Fruit fly (Drosophila melanogaster): ENCODE measurements around the gene PyK.

Gene PyK

dm6 chr3R:22328665-22329350, 38.5 kb upstream of the PyK start, which contains the start of gene CG7080 (continued):
- no peak for TF ChIP-seq CG6813 (GFP tag; optimal IDR thresholded peaks at IDR 0.05)
- TF ChIP-seq Hmr (GFP tag; optimal IDR thresholded peaks at IDR 0.05), result no peak
- TF ChIP-seq CG30403 (GFP tag; optimal IDR thresholded peaks at IDR 0.05), result peak; percentile 29
- no peak for TF ChIP-seq seq (GFP tag; IDR thresholded peaks at IDR 0.05)
- no peak for TF ChIP-seq gcm2 (GFP tag; optimal IDR thresholded peaks at IDR 0.05)
- no peak for TF ChIP-seq CG18764 (GFP tag; optimal IDR thresholded peaks at IDR 0.05)
- TF ChIP-seq CG2889 (GFP tag; IDR thresholded peaks at IDR 0.05), result no peak
- TF ChIP-seq chn (GFP tag; optimal IDR thresholded peaks at IDR 0.05), result no peak
- TF ChIP-seq stc (GFP tag; IDR thresholded peaks at IDR 0.05), result peak; percentile 62
- no peak for TF ChIP-seq Xrp1 (GFP tag; IDR thresholded peaks at IDR 0.05)
- TF ChIP-seq CG10267 (tag; optimal IDR thresholded peaks at IDR 0.05), result no peak
- TF ChIP-seq CG8924 (tag; optimal IDR thresholded peaks at IDR 0.05), result no peak
- 0 out of 2 replicates have a peak, but pooled peaks have one; percentile 32 for TF ChIP-seq Ptx1 (GFP tag; IDR thresholded peaks at IDR 0.05)
- TF ChIP-seq CG11085 (GFP tag; IDR thresholded peaks at IDR 0.05), result no peak
- TF ChIP-seq Optix (GFP tag; IDR thresholded peaks at IDR 0.05), result no peak
- TF ChIP-seq CG4282 (GFP tag; optimal IDR thresholded peaks at IDR 0.05), result no peak
- TF ChIP-seq Fer2 (tag; optimal IDR thresholded peaks at IDR 0.05), result no peak
- TF ChIP-seq CG11398 (GFP tag; optimal IDR thresholded peaks at IDR 0.05), result no peak
- no peak for TF ChIP-seq Doc2 (GFP tag; IDR thresholded peaks at IDR 0.05)
- TF ChIP-seq CG9215 (GFP tag; IDR thresholded peaks at IDR 0.05), result no peak
- no peak for TF ChIP-seq CG8359 (GFP tag; optimal IDR thresholded peaks at IDR 0.05; ENCODE audit: borderline replicate concordance)
- no peak for TF ChIP-seq CG5180 (GFP tag; optimal IDR thresholded peaks at IDR 0.05)
- no peak for TF ChIP-seq fd3F (GFP tag; optimal IDR thresholded peaks at IDR 0.05)
- TF ChIP-seq GATAe (GFP tag; conservative IDR thresholded peaks at IDR 0.05), result no peak
- TF ChIP-seq yki (optimal IDR thresholded peaks at IDR 0.05), result no peak
- TF ChIP-seq ken (GFP tag; IDR thresholded peaks at IDR 0.05), result no peak
- peak; percentile 7 for TF ChIP-seq nmo (GFP tag; optimal IDR thresholded peaks at IDR 0.05)
- TF ChIP-seq gro (GFP tag; optimal IDR thresholded peaks at IDR 0.05), result no peak
- peak; percentile 38 for TF ChIP-seq ATbp (GFP tag; optimal IDR thresholded peaks at IDR 0.05)
- TF ChIP-seq ash1 (GFP tag; optimal IDR thresholded peaks at IDR 0.05), result no peak
- TF ChIP-seq psq (GFP tag; optimal IDR thresholded peaks at IDR 0.05), result no peak
- no peak for TF ChIP-seq abd-A (tag; optimal IDR thresholded peaks at IDR 0.05)
- TF ChIP-seq CG7372 (GFP tag; IDR thresholded peaks at IDR 0.05), result no peak
- TF ChIP-seq CG2120 (GFP tag; optimal IDR thresholded peaks at IDR 0.05), result no peak
- no peak for TF ChIP-seq sens (GFP tag)
- no peak for TF ChIP-seq CG34376 (GFP tag; optimal IDR thresholded peaks at IDR 0.05)
- 0 out of 2 replicates have a peak, but pooled peaks have one; percentile 41 for TF ChIP-seq CG32772 (GFP tag; IDR thresholded peaks at IDR 0.05)
- no peak for TF ChIP-seq mam (GFP tag; optimal IDR thresholded peaks at IDR 0.05)
- TF ChIP-seq Six4 (GFP tag; optimal IDR thresholded peaks at IDR 0.05), result no peak
- 0 out of 2 replicates have a peak, but pooled peaks have one; percentile 25 for TF ChIP-seq sisA (GFP tag; IDR thresholded peaks at IDR 0.05)
- no peak for TF ChIP-seq cas (GFP tag; IDR thresholded peaks at IDR 0.05)
- no peak for TF ChIP-seq sna (GFP tag; IDR thresholded peaks at IDR 0.05; ENCODE audit: partially characterized antibody)
- TF ChIP-seq CG17802 (tag; optimal IDR thresholded peaks at IDR 0.05), result no peak
- TF ChIP-seq unpg (GFP tag; optimal IDR thresholded peaks at IDR 0.05), result peak; percentile 41
- TF ChIP-seq sd (tag; optimal IDR thresholded peaks at IDR 0.05), result no peak
- TF ChIP-seq CG12391 (tag; optimal IDR thresholded peaks at IDR 0.05), result no peak
- TF ChIP-seq CG4854 (GFP tag; optimal IDR thresholded peaks at IDR 0.05), result no peak
- TF ChIP-seq CG6689 (GFP tag; IDR thresholded peaks at IDR 0.05), result 0 out of 2 replicates have a peak, but pooled peaks have one; percentile 25
- no peak for TF ChIP-seq eyg (GFP tag; optimal IDR thresholded peaks at IDR 0.05)
- TF ChIP-seq Ada2b (GFP tag; IDR thresholded peaks at IDR 0.05), result peak; percentile 27; the same call in 1 of the 2 replicates
- no peak for TF ChIP-seq lola (GFP tag; optimal IDR thresholded peaks at IDR 0.05)

All from whole organism, embryonic.